Worm (Caenorhabditis elegans): ENCODE measurements around the gene phf-33.

The phf-33 gene

DNA sequence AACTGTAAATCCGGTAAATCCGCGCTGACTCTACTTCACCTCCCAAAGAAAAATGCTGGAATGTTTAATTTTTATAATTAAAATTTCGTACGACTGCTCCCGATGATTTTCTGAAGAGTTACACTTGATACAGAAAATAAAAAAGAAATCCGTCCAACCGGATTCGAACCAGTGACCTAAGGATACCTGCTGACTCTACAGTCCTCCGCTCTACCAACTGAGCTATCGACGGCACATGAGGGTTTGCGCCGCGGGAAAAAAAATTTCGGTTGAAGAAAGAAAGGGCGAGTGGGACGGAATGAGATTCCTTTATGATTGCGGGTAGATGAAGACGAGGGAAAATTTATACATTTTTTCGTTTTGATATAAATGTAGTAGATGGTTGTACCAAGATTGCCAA lies 5.8 kb upstream of the phf-33 start:
- TF ChIP-seq ceh-36 (tag; optimal IDR thresholded peaks at IDR 0.05) (no peak), hmbx-1 (tag; optimal IDR thresholded peaks at IDR 0.05) (no peak), ceh-13 (GFP tag; optimal IDR thresholded peaks at IDR 0.05) (no peak), flt-1 (GFP tag; IDR thresholded peaks at IDR 0.05) (no peak), sea-1 (GFP tag; conservative IDR thresholded peaks at IDR 0.05) (no peak), hmg-4 (GFP tag; optimal IDR thresholded peaks at IDR 0.05) (no peak), ets-7 (tag; optimal IDR thresholded peaks at IDR 0.05) (no peak)

ce11 chrX:13284091-13284490 lies 5.3 kb upstream of the phf-33 start, which contains the start of gene cyp-14A4:
Gene cyp-14A4 (minus strand): TSS chrX:13284197.
- no peak for TF ChIP-seq ceh-13 (GFP tag; optimal IDR thresholded peaks at IDR 0.05)
- TF ChIP-seq sea-1 (GFP tag; conservative IDR thresholded peaks at IDR 0.05) = no peak
- no peak for TF ChIP-seq flt-1 (GFP tag; IDR thresholded peaks at IDR 0.05)
- no peak for TF ChIP-seq aly-1 (tag; optimal IDR thresholded peaks at IDR 0.05)
- TF ChIP-seq ceh-36 (tag; optimal IDR thresholded peaks at IDR 0.05) = no peak

ce11 chrX:13283462-13283861 lies 4.7 kb upstream of the phf-33 start:
- TF ChIP-seq aly-1 (tag; optimal IDR thresholded peaks at IDR 0.05) (no peak), pes-1 (GFP tag; IDR thresholded peaks at IDR 0.05) (no peak), tra-4 (tag; optimal IDR thresholded peaks at IDR 0.05) (no peak), ceh-36 (tag; optimal IDR thresholded peaks at IDR 0.05) (no peak), flt-1 (GFP tag; IDR thresholded peaks at IDR 0.05) (no peak), ceh-13 (GFP tag; optimal IDR thresholded peaks at IDR 0.05) (no peak), hnd-1 (tag; optimal IDR thresholded peaks at IDR 0.05) (no peak), hmg-4 (GFP tag; optimal IDR thresholded peaks at IDR 0.05) (no peak), tbx-37 (GFP tag; conservative IDR thresholded peaks at IDR 0.05) (no peak), ama-1 (optimal IDR thresholded peaks at IDR 0.05) (no peak)

- no peak for TF ChIP-seq sea-1 (GFP tag; conservative IDR thresholded peaks at IDR 0.05)
- TF ChIP-seq hnd-1 (tag; optimal IDR thresholded peaks at IDR 0.05) = no peak
- TF ChIP-seq tra-4 (tag; optimal IDR thresholded peaks at IDR 0.05) = no peak
- no peak for TF ChIP-seq tbx-37 (GFP tag; conservative IDR thresholded peaks at IDR 0.05)
- no peak for TF ChIP-seq tbx-11 (GFP tag; IDR thresholded peaks at IDR 0.05)
- no peak for TF ChIP-seq ets-7 (tag; optimal IDR thresholded peaks at IDR 0.05)
- TF ChIP-seq flt-1 (GFP tag; IDR thresholded peaks at IDR 0.05) = no peak
- no peak for TF ChIP-seq hmbx-1 (tag; optimal IDR thresholded peaks at IDR 0.05)
- TF ChIP-seq pes-1 (GFP tag; IDR thresholded peaks at IDR 0.05) = no peak
- TF ChIP-seq F13C5.2 (tag; optimal IDR thresholded peaks at IDR 0.05) = no peak
- TF ChIP-seq hmg-4 (GFP tag; optimal IDR thresholded peaks at IDR 0.05) = no peak
- TF ChIP-seq ceh-13 (GFP tag; optimal IDR thresholded peaks at IDR 0.05) = no peak
- no peak for TF ChIP-seq B0310.2 (tag; optimal IDR thresholded peaks at IDR 0.05)
- no peak for TF ChIP-seq aly-1 (tag; optimal IDR thresholded peaks at IDR 0.05)
- no peak for TF ChIP-seq scrt-1 (GFP tag; IDR thresholded peaks at IDR 0.05)
- TF ChIP-seq ceh-36 (tag; optimal IDR thresholded peaks at IDR 0.05) = no peak
- TF ChIP-seq ama-1 (optimal IDR thresholded peaks at IDR 0.05) = no peak
Observed at ce11 chrX:13274102-13274501, 4.7 kb downstream of the phf-33 start, which contains the start of gene cyp-14A3. Gene cyp-14A3 (minus strand): TSS chrX:13274202.

- TF ChIP-seq tra-4 (tag; optimal IDR thresholded peaks at IDR 0.05) = no peak
- no peak for TF ChIP-seq ceh-36 (tag; optimal IDR thresholded peaks at IDR 0.05)
- TF ChIP-seq scrt-1 (GFP tag; IDR thresholded peaks at IDR 0.05) = no peak
- TF ChIP-seq tbx-37 (GFP tag; conservative IDR thresholded peaks at IDR 0.05) = no peak
- TF ChIP-seq tbx-11 (GFP tag; IDR thresholded peaks at IDR 0.05) = no peak
- no peak for TF ChIP-seq aly-1 (tag; optimal IDR thresholded peaks at IDR 0.05)
- no peak for TF ChIP-seq sea-1 (GFP tag; conservative IDR thresholded peaks at IDR 0.05)
- no peak for TF ChIP-seq hmbx-1 (tag; optimal IDR thresholded peaks at IDR 0.05)
- no peak for TF ChIP-seq hmg-4 (GFP tag; optimal IDR thresholded peaks at IDR 0.05)
- no peak for TF ChIP-seq B0310.2 (tag; optimal IDR thresholded peaks at IDR 0.05)
- TF ChIP-seq flt-1 (GFP tag; IDR thresholded peaks at IDR 0.05) = no peak
- no peak for TF ChIP-seq ceh-13 (GFP tag; optimal IDR thresholded peaks at IDR 0.05)
- TF ChIP-seq ets-7 (tag; optimal IDR thresholded peaks at IDR 0.05) = no peak
- no peak for TF ChIP-seq hnd-1 (tag; optimal IDR thresholded peaks at IDR 0.05)
- TF ChIP-seq ama-1 (optimal IDR thresholded peaks at IDR 0.05) = no peak
- no peak for TF ChIP-seq pes-1 (GFP tag; IDR thresholded peaks at IDR 0.05)
- TF ChIP-seq F13C5.2 (tag; optimal IDR thresholded peaks at IDR 0.05) = no peak
Observed at ce11 chrX:13269586-13269985, 9.2 kb downstream of the phf-33 start, which contains the start of gene cyp-14A2. Gene cyp-14A2 (minus strand): TSS chrX:13269686.

DNA sequence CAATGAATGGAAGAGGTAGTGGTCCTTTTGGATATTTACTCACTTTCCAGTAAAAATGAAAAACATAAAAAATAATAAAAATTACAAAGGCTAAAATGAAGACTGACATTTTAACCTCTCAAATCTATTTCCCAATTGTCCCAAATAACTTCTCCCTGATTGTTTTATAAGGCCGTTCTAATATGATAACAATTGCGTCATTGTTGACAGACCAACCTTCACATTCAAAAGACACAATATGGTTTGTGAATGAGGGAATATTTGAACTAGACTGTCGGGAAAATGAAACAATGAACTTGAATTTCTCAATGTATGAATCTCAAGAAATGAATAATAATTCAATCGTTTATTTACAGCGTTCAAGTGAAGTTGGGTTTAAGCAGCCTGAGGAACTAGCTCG lies 11.5 kb downstream of the phf-33 start, which contains the start of gene cyp-14A1:
TSS of gene cyp-14A1 (minus strand) at position 126 of the 400 bp plus-strand sequence.
- TF ChIP-seq scrt-1 (GFP tag; IDR thresholded peaks at IDR 0.05) (no peak), ceh-36 (tag; optimal IDR thresholded peaks at IDR 0.05) (no peak), hmg-4 (GFP tag; optimal IDR thresholded peaks at IDR 0.05) (no peak), tbx-11 (GFP tag; IDR thresholded peaks at IDR 0.05) (no peak), flt-1 (GFP tag; IDR thresholded peaks at IDR 0.05) (no peak), tra-4 (tag; optimal IDR thresholded peaks at IDR 0.05) (no peak), aly-1 (tag; optimal IDR thresholded peaks at IDR 0.05) (no peak), B0310.2 (tag; optimal IDR thresholded peaks at IDR 0.05) (no peak), ceh-13 (GFP tag; optimal IDR thresholded peaks at IDR 0.05) (no peak), hmbx-1 (tag; optimal IDR thresholded peaks at IDR 0.05) (no peak), pes-1 (GFP tag; IDR thresholded peaks at IDR 0.05) (no peak), hnd-1 (tag; optimal IDR thresholded peaks at IDR 0.05) (no peak), sea-1 (GFP tag; conservative IDR thresholded peaks at IDR 0.05) (no peak), tbx-37 (GFP tag; conservative IDR thresholded peaks at IDR 0.05) (no peak), ama-1 (optimal IDR thresholded peaks at IDR 0.05) (no peak), F13C5.2 (tag; optimal IDR thresholded peaks at IDR 0.05) (no peak), ets-7 (tag; optimal IDR thresholded peaks at IDR 0.05) (no peak)

DNA sequence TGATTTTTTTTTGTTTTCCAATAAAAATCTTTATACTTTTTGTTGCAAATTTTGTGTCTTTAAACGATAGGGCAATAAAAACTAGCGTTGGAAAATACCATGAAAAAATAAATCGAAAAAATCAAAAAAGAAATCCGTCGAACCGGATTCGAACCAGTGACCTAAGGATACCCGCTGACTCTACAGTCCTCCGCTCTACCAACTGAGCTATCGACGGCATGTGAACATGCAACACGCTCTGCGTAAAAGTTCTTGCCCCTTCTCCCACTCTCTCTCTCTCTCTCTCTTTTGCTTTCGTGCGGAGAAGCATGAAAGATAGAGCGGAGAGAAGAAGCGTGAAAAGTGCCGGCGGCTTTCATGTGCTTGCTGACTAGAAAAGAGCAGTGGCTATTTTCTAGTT lies 14.2 kb downstream of the phf-33 start:
- peak; percentile 46 for TF ChIP-seq hmbx-1 (tag; optimal IDR thresholded peaks at IDR 0.05)
- TF ChIP-seq hmg-4 (GFP tag; optimal IDR thresholded peaks at IDR 0.05) = peak; percentile 82
- TF ChIP-seq flt-1 (GFP tag; IDR thresholded peaks at IDR 0.05) = peak; percentile 84
- peak; percentile 47 for TF ChIP-seq ceh-36 (tag; optimal IDR thresholded peaks at IDR 0.05)
- TF ChIP-seq ets-7 (tag; optimal IDR thresholded peaks at IDR 0.05) = peak; percentile 53
- no peak; the same call in 1 of the 2 replicates for TF ChIP-seq pes-1 (GFP tag; IDR thresholded peaks at IDR 0.05)
- peak; percentile 57 for TF ChIP-seq hnd-1 (tag; optimal IDR thresholded peaks at IDR 0.05)
- peak; percentile 88 for TF ChIP-seq scrt-1 (GFP tag; IDR thresholded peaks at IDR 0.05)
- peak; percentile 88 for TF ChIP-seq tbx-37 (GFP tag; conservative IDR thresholded peaks at IDR 0.05)
- peak; percentile 64 for TF ChIP-seq B0310.2 (tag; optimal IDR thresholded peaks at IDR 0.05)
- peak; percentile 65 for TF ChIP-seq ceh-13 (GFP tag; optimal IDR thresholded peaks at IDR 0.05)
- TF ChIP-seq tbx-11 (GFP tag; IDR thresholded peaks at IDR 0.05) = peak; percentile 85
- TF ChIP-seq ama-1 (optimal IDR thresholded peaks at IDR 0.05) = no peak
- peak; percentile 65 for TF ChIP-seq aly-1 (tag; optimal IDR thresholded peaks at IDR 0.05)
- peak; percentile 22 for TF ChIP-seq tra-4 (tag; optimal IDR thresholded peaks at IDR 0.05)
- TF ChIP-seq F13C5.2 (tag; optimal IDR thresholded peaks at IDR 0.05) = peak; percentile 83
- TF ChIP-seq sea-1 (GFP tag; conservative IDR thresholded peaks at IDR 0.05) = peak; percentile 59
